Worm (Caenorhabditis elegans) whole organism, L4 larva: ENCODE measurements around the gene F59B10.2.

ENCODE experiments used
- D1046.2 ChIP-seq: fragments of 200-800 bp; sonication (Bioruptor generic); IDR thresholded peaks from 2 replicates; pipeline ENCODE4 v1.3.6; 2022; ENCODE audit warnings: missing genetic modification characterization, missing compliant biosample characterization
- T20F7.1 ChIP-seq: fragments of 200-800 bp; sonication (Bioruptor generic); optimal IDR thresholded peaks from 2 replicates; lab custom pipeline; 2018; ENCODE audit warnings: mild to moderate bottlenecking, missing genetic modification characterization, missing compliant biosample characterization
- T26A8.4 ChIP-seq: fragments of 200-800 bp; sonication (Bioruptor generic); IDR thresholded peaks from 2 replicates; pipeline ENCODE4 v1.3.6; 2022; ENCODE audit warnings: missing genetic modification characterization, missing compliant biosample characterization
- Y48G9A.11 ChIP-seq: fragments of 200-800 bp; sonication (Bioruptor generic); IDR thresholded peaks from 2 replicates; pipeline ENCODE4 v1.3.6; 2022; ENCODE audit warnings: missing genetic modification reagents, missing genetic modification characterization, missing compliant biosample characterization
- ZK337.2 ChIP-seq: fragments of 200-800 bp; sonication (Bioruptor generic); IDR thresholded peaks from 2 replicates; pipeline ENCODE4 v1.3.6; 2022; ENCODE audit warnings: missing genetic modification reagents, missing genetic modification characterization, missing compliant biosample characterization
- ZK546.5 ChIP-seq, 2 experiments: sonication (generic microtip); optimal IDR thresholded peaks; 2 replicates each; lab custom pipeline; 2017; ENCODE audit warnings: missing biosample characterization in 2 of 2, missing genetic modification characterization in 2 of 2
- aha-1 ChIP-seq: fragments of 150-350 bp; peaks from one replicate; lab custom pipeline; 2014; ENCODE audit warnings: missing biosample characterization, missing genetic modification characterization
- ama-1 ChIP-seq: fragments of 150-350 bp; optimal IDR thresholded peaks from 2 replicates; lab custom pipeline; 2014; ENCODE audit warnings: inconsistent platforms, mixed read lengths
- arid-1 ChIP-seq: fragments of 200-800 bp; sonication (Bioruptor generic); conservative IDR thresholded peaks from 2 replicates; pipeline ENCODE4 v1.3.6; 2022; ENCODE audit warnings: missing genetic modification reagents, missing genetic modification characterization, missing compliant biosample characterization
- ceh-20 ChIP-seq: fragments of 200-800 bp; sonication (Bioruptor generic); IDR thresholded peaks from 2 replicates; pipeline ENCODE4 v1.3.6; 2022; ENCODE audit warnings: missing genetic modification reagents, missing genetic modification characterization, missing compliant biosample characterization
- ceh-82 ChIP-seq: sonication (generic microtip); optimal IDR thresholded peaks from 2 replicates; lab custom pipeline; 2017; ENCODE audit warnings: missing biosample characterization, missing genetic modification characterization
- daf-12 ChIP-seq: fragments of 150-350 bp; optimal IDR thresholded peaks from 2 replicates; lab custom pipeline; 2014; ENCODE audit warnings: missing biosample characterization, missing genetic modification reagents, missing genetic modification characterization
- daf-8 ChIP-seq: fragments of 200-800 bp; sonication (Bioruptor generic); IDR thresholded peaks from 2 replicates; pipeline ENCODE4 v1.3.6; 2022; ENCODE audit warnings: missing genetic modification characterization, missing compliant biosample characterization
- dmd-6 ChIP-seq: fragments of 200-800 bp; sonication (Bioruptor generic); IDR thresholded peaks from 2 replicates; pipeline ENCODE4 v1.3.6; 2022; ENCODE audit warnings: missing genetic modification reagents, missing genetic modification characterization, missing compliant biosample characterization
- dmd-9 ChIP-seq: fragments of 200-800 bp; sonication (Bioruptor generic); IDR thresholded peaks from 2 replicates; pipeline ENCODE4 v1.3.6; 2022; ENCODE audit warnings: missing genetic modification reagents, missing genetic modification characterization, missing compliant biosample characterization
- dpl-1 ChIP-seq: fragments of 150-350 bp; optimal IDR thresholded peaks from 2 replicates; lab custom pipeline; 2014; ENCODE audit warnings: missing biosample characterization, missing genetic modification reagents, missing genetic modification characterization
- dve-1 ChIP-seq: sonication (generic microtip); optimal IDR thresholded peaks from 2 replicates; lab custom pipeline; 2017; ENCODE audit warnings: antibody characterized with exemption, mild to moderate bottlenecking, missing genetic modification characterization, missing compliant biosample characterization; ENCODE audit not compliant: insufficient read depth
- egl-43 ChIP-seq: fragments of 200-800 bp; sonication (Bioruptor generic); IDR thresholded peaks from 2 replicates; pipeline ENCODE4 v1.3.6; 2022; ENCODE audit warnings: missing genetic modification reagents, missing genetic modification characterization, missing compliant biosample characterization
- hif-1 ChIP-seq, 2 experiments: sonication (generic microtip); optimal IDR thresholded peaks; 2 replicates each; lab custom pipeline; 2016 to 2017; ENCODE audit warnings: missing compliant biosample characterization in 2 of 2, missing genetic modification characterization in 2 of 2, missing genetic modification reagents in 2 of 2, missing genotype in 2 of 2, mild to moderate bottlenecking in 1 of 2
- hlh-11 ChIP-seq: fragments of 200-800 bp; sonication (Bioruptor generic); optimal IDR thresholded peaks from 2 replicates; lab custom pipeline; 2018; ENCODE audit warnings: mild to moderate bottlenecking, missing genetic modification characterization, missing compliant biosample characterization
- hlh-30 ChIP-seq: sonication (generic microtip); optimal IDR thresholded peaks from 2 replicates; lab custom pipeline; 2017; ENCODE audit warnings: antibody characterized with exemption, mild to moderate bottlenecking, missing genetic modification characterization, missing compliant biosample characterization; ENCODE audit not compliant: insufficient read depth
- jun-1 ChIP-seq: fragments of 150-350 bp; optimal IDR thresholded peaks from 2 replicates; lab custom pipeline; 2014; ENCODE audit warnings: missing biosample characterization, missing genetic modification reagents, missing genetic modification characterization
- lim-7 ChIP-seq: fragments of 200-800 bp; sonication (Bioruptor generic); IDR thresholded peaks from 2 replicates; pipeline ENCODE4 v1.3.6; 2022; ENCODE audit warnings: missing genetic modification characterization, missing compliant biosample characterization
- lin-38 ChIP-seq: fragments of 200-800 bp; sonication (Bioruptor generic); IDR thresholded peaks from 2 replicates; pipeline ENCODE4 v1.3.6; 2022; ENCODE audit warnings: missing genetic modification reagents, missing genetic modification characterization, missing compliant biosample characterization
- lin-39 ChIP-seq: fragments of 150-350 bp; optimal IDR thresholded peaks from 2 replicates; lab custom pipeline; 2014; ENCODE audit warnings: missing biosample characterization, missing genetic modification reagents, missing genetic modification characterization
- lsy-2 ChIP-seq, 2 experiments: fragments of 150-350 bp in 1 of 2; sonication (generic microtip) in 1 of 2; optimal IDR thresholded peaks; 2 replicates each; lab custom pipeline; 2014 to 2017; ENCODE audit warnings: missing biosample characterization in 2 of 2, missing genetic modification characterization in 2 of 2
- madf-9 ChIP-seq: fragments of 200-800 bp; sonication (Bioruptor generic); conservative IDR thresholded peaks from 2 replicates; pipeline ENCODE4 v1.3.6; 2022; ENCODE audit warnings: missing genetic modification reagents, missing genetic modification characterization, missing compliant biosample characterization
- mdl-1 ChIP-seq, 2 experiments: fragments of 150-350 bp in 1 of 2; sonication (generic microtip) in 1 of 2; optimal IDR thresholded peaks; 2 replicates each; lab custom pipeline; 2014 to 2017; ENCODE audit warnings: missing biosample characterization in 2 of 2, missing genetic modification characterization in 2 of 2
- mep-1 ChIP-seq: fragments of 150-350 bp; sonication (generic microtip); optimal IDR thresholded peaks from 3 replicates; lab custom pipeline; 2014; ENCODE audit warnings: missing biosample characterization, missing genetic modification characterization
- nhr-25 ChIP-seq: sonication (generic microtip); optimal IDR thresholded peaks from 2 replicates; lab custom pipeline; 2017; ENCODE audit warnings: missing genetic modification characterization, mild to moderate bottlenecking, missing compliant biosample characterization, antibody characterized with exemption, moderate library complexity, borderline replicate concordance; ENCODE audit not compliant: insufficient read depth
- nhr-41 ChIP-seq: fragments of 200-800 bp; sonication (Bioruptor generic); IDR thresholded peaks from 2 replicates; pipeline ENCODE4 v1.3.6; 2022; ENCODE audit warnings: missing genetic modification reagents, missing genetic modification characterization, missing compliant biosample characterization
- nhr-42 ChIP-seq: fragments of 200-800 bp; sonication (Bioruptor generic); IDR thresholded peaks from 2 replicates; pipeline ENCODE4 v1.3.6; 2022; ENCODE audit warnings: missing genetic modification characterization, missing compliant biosample characterization
- nhr-6 ChIP-seq: fragments of 150-350 bp; optimal IDR thresholded peaks from 2 replicates; lab custom pipeline; 2014; ENCODE audit warnings: missing biosample characterization, missing genetic modification characterization
- nhr-76 ChIP-seq: fragments of 150-350 bp; optimal IDR thresholded peaks from 2 replicates; lab custom pipeline; 2014; ENCODE audit warnings: missing biosample characterization, missing genetic modification characterization
- rbr-2 ChIP-seq: sonication (generic microtip); optimal IDR thresholded peaks from 2 replicates; lab custom pipeline; 2016; ENCODE audit warnings: missing genotype, missing genetic modification characterization, missing compliant biosample characterization
- saeg-2 ChIP-seq: fragments of 200-800 bp; sonication (Bioruptor generic); IDR thresholded peaks from 2 replicates; pipeline ENCODE4 v1.3.6; 2022; ENCODE audit warnings: missing genetic modification reagents, missing genetic modification characterization, missing compliant biosample characterization
- set-16 ChIP-seq: fragments of 200-800 bp; sonication (Bioruptor generic); IDR thresholded peaks from 2 replicates; pipeline ENCODE4 v1.3.6; 2022; ENCODE audit warnings: missing genetic modification reagents, missing genetic modification characterization, missing compliant biosample characterization
- spr-3 ChIP-seq: fragments of 200-800 bp; sonication (Bioruptor generic); optimal IDR thresholded peaks from 2 replicates; lab custom pipeline; 2018; ENCODE audit warnings: mild to moderate bottlenecking, missing genetic modification characterization, missing compliant biosample characterization
- zfp-3 ChIP-seq: fragments of 200-800 bp; sonication (Bioruptor generic); conservative IDR thresholded peaks from 2 replicates; pipeline ENCODE4 v1.3.6; 2022; ENCODE audit warnings: missing genetic modification reagents, missing genetic modification characterization, missing compliant biosample characterization
- ztf-7 ChIP-seq: fragments of 150-350 bp; optimal IDR thresholded peaks from 2 replicates; lab custom pipeline; 2014; ENCODE audit warnings: missing biosample characterization, missing genetic modification characterization

The F59B10.2 gene

ce11 chrII:10537988-10538387, 28.3 kb upstream of the F59B10.2 start (continued):
- TF ChIP-seq T26A8.4: no peak
- peak; percentile 30 for TF ChIP-seq rbr-2 (tag; lab: Kevin White, UChicago)
- TF ChIP-seq, all 104 proteins: peak for 25

ce11 chrII:10537571-10537970, 27.9 kb upstream of the F59B10.2 start, which contains the start of gene R166.2:
Gene R166.2, minus strand, starts transcription at chrII:10537671.
- TF ChIP-seq nhr-76 (tag; lab: Kevin White, UChicago) (no peak), jun-1 (tag; lab: Kevin White, UChicago) (no peak), ama-1 (lab: Kevin White, UChicago) (no peak), Y48G9A.11 (GFP tag; lab: Robert Waterston, UW) (no peak), lin-39 (tag; lab: Kevin White, UChicago) (no peak), T20F7.1 (GFP tag; lab: Kevin White, UChicago) (no peak), lim-7 (GFP tag; lab: Robert Waterston, UW) (no peak), ztf-7 (tag; lab: Kevin White, UChicago) (no peak), mdl-1 (tag; optimal IDR thresholded peaks at IDR 0.05; lab: Kevin White, UChicago) (no peak), set-16 (GFP tag; lab: Robert Waterston, UW) (no peak), daf-12 (tag; lab: Kevin White, UChicago) (no peak), hif-1 (tag; optimal IDR thresholded peaks at IDR 0.05; lab: Kevin White, UChicago) (no peak), lin-38 (no peak), nhr-25 (tag; lab: Kevin White, UChicago) (no peak)
- TF ChIP-seq, all 104 proteins: peak for 0

DNA sequence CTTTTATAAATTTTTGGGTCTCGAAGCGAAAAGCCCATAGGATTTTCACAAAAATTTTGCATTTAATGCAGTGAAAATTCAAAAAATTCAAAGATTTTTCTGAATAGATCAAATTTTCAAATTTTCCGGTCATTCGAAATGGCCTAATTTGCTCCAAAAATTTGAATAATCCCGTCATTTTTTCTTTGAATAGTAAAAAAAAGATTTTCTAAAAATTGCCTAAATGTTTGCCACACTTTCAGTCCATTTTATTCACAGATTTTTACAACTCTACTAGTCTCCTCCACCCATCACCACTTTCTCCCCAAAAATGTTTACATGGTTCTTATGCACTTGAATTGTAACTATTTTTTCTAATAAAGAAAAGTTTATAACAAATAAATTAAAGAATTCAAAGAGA, 24.3 kb upstream of the F59B10.2 start:
- TF ChIP-seq aha-1 (tag; lab: Kevin White, UChicago): peak; percentile 94
- TF ChIP-seq ceh-82: no peak

DNA sequence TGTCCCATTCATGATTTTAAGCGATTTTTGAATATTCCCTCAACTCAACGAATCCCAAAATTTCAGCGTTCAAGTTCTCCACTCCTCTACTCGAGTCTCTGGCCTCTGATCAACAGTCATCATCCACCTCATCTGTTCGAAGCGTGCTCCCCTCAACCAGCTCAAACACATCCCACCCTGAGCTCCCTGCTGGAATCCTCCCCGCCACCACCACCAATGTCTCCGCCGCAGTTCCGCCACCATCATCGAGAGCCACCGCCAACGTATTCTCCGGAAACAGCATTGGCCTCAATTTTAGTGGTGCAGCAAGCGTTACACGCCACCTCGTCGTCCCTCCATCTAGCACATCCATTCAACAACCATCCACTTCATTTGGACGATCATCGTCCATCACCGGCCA, 22.0 kb upstream of the F59B10.2 start:
- TF ChIP-seq ZK546.5 (tag; optimal IDR thresholded peaks at IDR 0.05; lab: Kevin White, UChicago) (no peak), mep-1 (no peak), set-16 (GFP tag; lab: Robert Waterston, UW) (peak; percentile 74), dmd-6 (GFP tag; lab: Robert Waterston, UW) (no peak), lim-7 (GFP tag; lab: Robert Waterston, UW) (no peak), ZK337.2 (GFP tag; lab: Robert Waterston, UW) (no peak), egl-43 (0 out of 2 replicates have a peak, but pooled peaks have one; percentile 30), nhr-41 (GFP tag; lab: Robert Waterston, UW) (no peak), daf-8 (GFP tag; lab: Robert Waterston, UW) (no peak), dve-1 (tag; lab: Kevin White, UChicago) (no peak), nhr-42 (no peak), arid-1 (GFP tag; lab: Robert Waterston, UW) (no peak), spr-3 (GFP tag; lab: Kevin White, UChicago) (no peak), saeg-2 (no peak), D1046.2 (no peak)
- TF ChIP-seq, all 104 proteins: peak for 2

- 0 out of 2 replicates have a peak, but pooled peaks have one; percentile 39 for TF ChIP-seq D1046.2
- no peak for TF ChIP-seq daf-8 (GFP tag; lab: Robert Waterston, UW)
- 0 out of 2 replicates have a peak, but pooled peaks have one; percentile 47 for TF ChIP-seq nhr-42
- TF ChIP-seq set-16 (GFP tag; lab: Robert Waterston, UW): peak; percentile 56
These were observed 21.3 kb upstream of the F59B10.2 start for ce11 chrII:10530907-10531306.

DNA sequence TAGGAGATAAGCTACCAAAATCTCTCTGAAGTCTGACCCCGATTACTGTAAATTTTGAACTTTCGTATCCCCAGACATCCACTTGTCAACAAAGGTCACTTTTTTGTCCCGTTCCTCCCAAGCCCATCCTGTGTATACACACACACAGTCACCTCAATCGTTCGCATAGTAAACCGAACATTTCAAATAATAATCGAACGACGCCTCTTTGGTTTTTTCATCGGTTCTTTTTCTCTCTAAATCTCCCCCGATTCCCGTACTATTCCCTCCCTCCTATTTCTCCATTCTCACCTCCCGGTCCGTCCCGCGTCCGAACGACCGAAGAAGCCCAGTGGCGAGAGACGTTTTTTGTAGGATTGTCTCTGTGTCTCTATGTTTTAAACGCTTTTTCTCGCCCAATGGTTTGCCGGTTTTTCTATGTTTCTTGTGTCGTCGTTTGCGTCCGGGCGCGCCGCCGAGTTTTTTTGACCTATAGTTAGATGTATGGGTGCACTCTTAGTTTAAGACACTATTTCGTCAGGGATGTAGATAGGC, 19.6 kb upstream of the F59B10.2 start:
- TF ChIP-seq hlh-11 (tag; lab: Kevin White, UChicago) (peak; percentile 78), dpl-1 (GFP tag; lab: Kevin White, UChicago) (peak; percentile 4), madf-9 (GFP tag; lab: Robert Waterston, UW) (no peak), ceh-20 (peak; percentile 32; the same call in 1 of the 2 replicates), dmd-9 (GFP tag; lab: Robert Waterston, UW) (no peak), arid-1 (GFP tag; lab: Robert Waterston, UW) (0 out of 2 replicates have a peak, but pooled peaks have one; percentile 26), lsy-2 (tag; optimal IDR thresholded peaks at IDR 0.05; lab: Kevin White, UChicago) (peak in 1 of 2 experiments; percentile 28), zfp-3 (GFP tag; lab: Robert Waterston, UW) (no peak), mdl-1 (tag; optimal IDR thresholded peaks at IDR 0.05; lab: Kevin White, UChicago) (peak in 1 of 2 experiments; percentile 58), hlh-30 (peak; percentile 4), Y48G9A.11 (GFP tag; lab: Robert Waterston, UW) (no peak), rbr-2 (tag; lab: Kevin White, UChicago) (peak; percentile 27), ceh-82 (no peak), nhr-6 (peak; percentile 33), dmd-6 (GFP tag; lab: Robert Waterston, UW) (0 out of 2 replicates have a peak, but pooled peaks have one; percentile 24), mep-1 (peak; percentile 34)
